Worm (Caenorhabditis elegans) whole organism, L4/young adult: ENCODE measurements around the gene irld-56.
A peak's percentile ranks its signal among the peaks of the same experiment; 100 is the strongest.

Source experiments
- W03F9.2 ChIP-seq: fragments of 150-350 bp; optimal IDR thresholded peaks from 2 replicates; lab custom pipeline; 2014; ENCODE audit warnings: missing biosample characterization, missing genetic modification characterization
- dao-5 ChIP-seq: sonication (generic microtip); optimal IDR thresholded peaks from 2 replicates; lab custom pipeline; 2016; ENCODE audit warnings: missing genotype, missing genetic modification characterization, moderate library complexity, missing compliant biosample characterization
- him-1 ChIP-seq: sonication (generic microtip); optimal IDR thresholded peaks from 2 replicates; lab custom pipeline; 2016; ENCODE audit warnings: missing genotype, missing genetic modification reagents, missing genetic modification characterization, missing compliant biosample characterization

The irld-56 gene

ce11 chrIV:14001782-14002181 lies 18.0 kb downstream of the irld-56 start:
- TF ChIP-seq dao-5 (tag; lab: Kevin White, UChicago) (no peak), W03F9.2 (tag; lab: Kevin White, UChicago) (no peak), him-1 (tag; lab: Kevin White, UChicago) (no peak)

ce11 chrIV:13989875-13990274 lies 29.9 kb downstream of the irld-56 start:
- no peak for TF ChIP-seq W03F9.2 (tag; lab: Kevin White, UChicago)
- TF ChIP-seq him-1 (tag; lab: Kevin White, UChicago), result no peak
- TF ChIP-seq dao-5 (tag; lab: Kevin White, UChicago), result no peak

ce11 chrIV:13988781-13989180 lies 31.0 kb downstream of the irld-56 start, which contains the start of gene egl-23:
egl-23 (plus strand) TSS chrIV:13989081.
- TF ChIP-seq dao-5 (tag; lab: Kevin White, UChicago) (no peak), W03F9.2 (tag; lab: Kevin White, UChicago) (no peak), him-1 (tag; lab: Kevin White, UChicago) (no peak)

ce11 chrIV:13985705-13986104 lies 34.1 kb downstream of the irld-56 start, which contains the start of gene tor-1:
tor-1 (minus strand) TSS chrIV:13985805.
- no peak for TF ChIP-seq dao-5 (tag; lab: Kevin White, UChicago)
- no peak for TF ChIP-seq W03F9.2 (tag; lab: Kevin White, UChicago)
- no peak for TF ChIP-seq him-1 (tag; lab: Kevin White, UChicago)

- TF ChIP-seq dao-5 (tag; lab: Kevin White, UChicago) (no peak), W03F9.2 (tag; lab: Kevin White, UChicago) (no peak), him-1 (tag; lab: Kevin White, UChicago) (no peak)
Measured at ce11 chrIV:13984041-13984440, 35.7 kb downstream of the irld-56 start, which contains the start of gene tor-2. tor-2 (minus strand) TSS chrIV:13984141.

- TF ChIP-seq him-1 (tag; lab: Kevin White, UChicago), result no peak
- no peak for TF ChIP-seq dao-5 (tag; lab: Kevin White, UChicago)
- no peak for TF ChIP-seq W03F9.2 (tag; lab: Kevin White, UChicago)
Measured at ce11 chrIV:13982425-13982824, 37.4 kb downstream of the irld-56 start, which contains the start of gene gei-18. gei-18 (minus strand) TSS chrIV:13982525.

ce11 chrIV:13979797-13980459 lies 39.9 kb downstream of the irld-56 start, which contains the start of gene dnbp-1:
dnbp-1 (minus strand) TSS chrIV:13979847.
- TF ChIP-seq W03F9.2 (tag; lab: Kevin White, UChicago) (peak; percentile 67), dao-5 (tag; lab: Kevin White, UChicago) (no peak), him-1 (tag; lab: Kevin White, UChicago) (no peak)
